Worm (Caenorhabditis elegans) whole organism, L3 larva: Measurements from ENCODE around the gene mstr-2.

Experiments used
- R02D3.7 ChIP-seq: fragments of 150-350 bp; optimal IDR thresholded peaks from 2 replicates; lab custom pipeline; 2014; ENCODE audit warnings: missing biosample characterization, missing genetic modification characterization
- ama-1 ChIP-seq: fragments of 150-350 bp; optimal IDR thresholded peaks from 2 replicates; lab custom pipeline; 2018
- ceh-16 ChIP-seq: sonication (generic microtip); optimal IDR thresholded peaks from 2 replicates; lab custom pipeline; 2017; ENCODE audit warnings: missing biosample characterization, missing genetic modification characterization
- egl-5 ChIP-seq: fragments of 150-350 bp; optimal IDR thresholded peaks from 2 replicates; lab custom pipeline; 2017; ENCODE audit warnings: missing biosample characterization, missing genetic modification reagents, missing genetic modification characterization, inconsistent platforms
- elt-1 ChIP-seq: fragments of 150-350 bp; optimal IDR thresholded peaks from 2 replicates; lab custom pipeline; 2014; ENCODE audit warnings: missing biosample characterization, missing genetic modification characterization
- lin-15B ChIP-seq: fragments of 150-350 bp; optimal IDR thresholded peaks from 2 replicates; lab custom pipeline; 2014; ENCODE audit warnings: missing biosample characterization, missing genetic modification characterization
- nhr-11 ChIP-seq: fragments of 150-350 bp; optimal IDR thresholded peaks from 2 replicates; lab custom pipeline; 2014; ENCODE audit warnings: missing biosample characterization, missing genetic modification characterization
- nhr-12 ChIP-seq: fragments of 150-350 bp; optimal IDR thresholded peaks from 2 replicates; lab custom pipeline; 2014; ENCODE audit warnings: missing biosample characterization, missing genetic modification characterization
- nhr-77 ChIP-seq: fragments of 150-350 bp; optimal IDR thresholded peaks from 2 replicates; lab custom pipeline; 2014; ENCODE audit warnings: missing biosample characterization, missing genetic modification characterization
- tbx-2 ChIP-seq: sonication (generic microtip); optimal IDR thresholded peaks from 2 replicates; lab custom pipeline; 2016; ENCODE audit warnings: mild to moderate bottlenecking, missing genetic modification characterization, missing compliant biosample characterization
- unc-62 ChIP-seq: fragments of 150-350 bp; sonication (generic microtip); optimal IDR thresholded peaks from 4 replicates; lab custom pipeline; 2014; ENCODE audit warnings: missing biosample characterization, missing genetic modification reagents, missing genetic modification characterization

ce11 chrIII:4482986-4483385 lies 14.1 kb downstream of the mstr-2 start:
- TF ChIP-seq R02D3.7 (tag; lab: Kevin White, UChicago) (no peak), elt-1 (tag; lab: Kevin White, UChicago) (no peak), unc-62 (GFP tag; lab: Kevin White, UChicago) (no peak), egl-5 (tag; lab: Kevin White, UChicago) (no peak), nhr-77 (tag; lab: Kevin White, UChicago) (no peak), tbx-2 (tag; lab: Kevin White, UChicago) (no peak), ama-1 (no peak), nhr-11 (tag; lab: Kevin White, UChicago) (no peak), nhr-12 (tag; lab: Kevin White, UChicago) (no peak), lin-15B (tag; lab: Kevin White, UChicago) (no peak), ceh-16 (no peak)
